Fruit fly (Drosophila melanogaster): ENCODE data around the gene CG32264.

CG32264 gene

DNA sequence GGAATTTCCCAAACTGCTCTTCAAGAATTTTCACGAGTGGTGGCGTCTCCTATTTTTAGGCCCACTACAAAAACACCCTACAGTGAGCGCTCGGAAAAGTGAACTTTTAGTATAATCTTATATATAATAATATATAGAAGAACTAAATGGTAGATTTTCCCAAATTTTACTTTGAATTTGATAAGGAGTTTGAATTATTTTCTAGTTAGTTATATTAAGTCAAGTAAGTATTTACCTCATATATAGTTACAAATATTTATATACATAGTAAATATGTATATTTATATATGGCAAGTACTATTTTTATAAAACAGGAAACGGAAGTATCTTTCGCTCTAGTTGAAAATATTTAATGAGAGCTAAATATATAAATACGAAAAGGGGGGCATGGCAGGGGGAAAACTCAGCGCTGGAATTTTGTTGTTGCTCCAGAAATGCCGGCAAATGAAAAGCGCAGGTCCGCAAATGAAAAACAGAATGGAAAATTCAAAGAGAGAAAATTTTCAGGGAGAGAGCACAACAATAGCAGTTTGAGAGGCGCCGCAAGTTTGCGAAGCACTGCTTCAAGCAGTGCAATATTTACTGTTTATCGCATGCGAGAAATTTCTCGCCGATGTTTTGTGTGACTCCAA, 17.4 kb downstream of the CG32264 start (continued):
- TF ChIP-seq CG17912 (GFP tag; optimal IDR thresholded peaks at IDR 0.05), result no peak
- TF ChIP-seq CrebB (tag; optimal IDR thresholded peaks at IDR 0.05), result peak; percentile 39
- no peak for TF ChIP-seq ssp (GFP tag; IDR thresholded peaks at IDR 0.05)
- TF ChIP-seq kni (GFP tag; optimal IDR thresholded peaks at IDR 0.05), result no peak
- TF ChIP-seq CG15011 (GFP tag; optimal IDR thresholded peaks at IDR 0.05), result no peak
- TF ChIP-seq ham (GFP tag; IDR thresholded peaks at IDR 0.05), result no peak
- peak; percentile 62 for TF ChIP-seq dmrt99B (tag; optimal IDR thresholded peaks at IDR 0.05)
- TF ChIP-seq CG10959 (GFP tag; IDR thresholded peaks at IDR 0.05), result no peak
- TF ChIP-seq CG10431 (GFP tag; optimal IDR thresholded peaks at IDR 0.05), result no peak
- peak; percentile 53 for TF ChIP-seq Nf-YC (tag; optimal IDR thresholded peaks at IDR 0.05)
- no peak for TF ChIP-seq repo (GFP tag; optimal IDR thresholded peaks at IDR 0.05)
- TF ChIP-seq wor (GFP tag; IDR thresholded peaks at IDR 0.05), result no peak
- TF ChIP-seq Dfd (GFP tag; optimal IDR thresholded peaks at IDR 0.05), result no peak
- no peak for TF ChIP-seq CG11723 (GFP tag; optimal IDR thresholded peaks at IDR 0.05)
- TF ChIP-seq pfk (GFP tag; optimal IDR thresholded peaks at IDR 0.05), result no peak
- peak; percentile 0 for TF ChIP-seq kah (GFP tag; optimal IDR thresholded peaks at IDR 0.05)
- peak; percentile 19; the same call in 1 of the 2 replicates for TF ChIP-seq al (GFP tag; IDR thresholded peaks at IDR 0.05)
- TF ChIP-seq bab2 (GFP tag; optimal IDR thresholded peaks at IDR 0.05), result no peak
- no peak for TF ChIP-seq sens-2 (GFP tag; IDR thresholded peaks at IDR 0.05)
- TF ChIP-seq lov (optimal IDR thresholded peaks at IDR 0.05), result no peak
- no peak for TF ChIP-seq lov (GFP tag; IDR thresholded peaks at IDR 0.05)
- TF ChIP-seq zfh2 (GFP tag; optimal IDR thresholded peaks at IDR 0.05), result no peak
- no peak for TF ChIP-seq NC2β (GFP tag; optimal IDR thresholded peaks at IDR 0.05)
- no peak for TF ChIP-seq slou (GFP tag; optimal IDR thresholded peaks at IDR 0.05)
- TF ChIP-seq Drgx (GFP tag; IDR thresholded peaks at IDR 0.05), result peak; percentile 17; the same call in 1 of the 2 replicates
- no peak for TF ChIP-seq Spps (tag; optimal IDR thresholded peaks at IDR 0.05)
- no peak for TF ChIP-seq grn (GFP tag; optimal IDR thresholded peaks at IDR 0.05)
- no peak for TF ChIP-seq CG30020 (tag; optimal IDR thresholded peaks at IDR 0.05)
- TF ChIP-seq CoRest (tag; optimal IDR thresholded peaks at IDR 0.05), result no peak
- TF ChIP-seq Sox102F (GFP tag; optimal IDR thresholded peaks at IDR 0.05), result peak; percentile 23
- TF ChIP-seq toy (GFP tag; IDR thresholded peaks at IDR 0.05), result no peak
- no peak for TF ChIP-seq CG13123 (GFP tag; optimal IDR thresholded peaks at IDR 0.05)
- TF ChIP-seq Rfx (GFP tag; IDR thresholded peaks at IDR 0.05), result peak; percentile 12; the same call in 1 of the 2 replicates
- TF ChIP-seq CG3407 (GFP tag; optimal IDR thresholded peaks at IDR 0.05), result peak; percentile 38
- no peak for TF ChIP-seq jigr1 (GFP tag; IDR thresholded peaks at IDR 0.05)
- TF ChIP-seq Med (GFP tag), result peak; percentile 87
- TF ChIP-seq sd (tag; optimal IDR thresholded peaks at IDR 0.05), result peak; percentile 93
- no peak for TF ChIP-seq nom (GFP tag; optimal IDR thresholded peaks at IDR 0.05)
- peak; percentile 64 for TF ChIP-seq CG18262 (tag; optimal IDR thresholded peaks at IDR 0.05)
- peak; percentile 62 for TF ChIP-seq zfh1 (GFP tag; IDR thresholded peaks at IDR 0.05)
- TF ChIP-seq croc (GFP tag; conservative IDR thresholded peaks at IDR 0.05), result no peak; the same call in 2 of the 3 replicates
- TF ChIP-seq jumu (GFP tag; optimal IDR thresholded peaks at IDR 0.05), result no peak
- no peak for TF ChIP-seq Six4 (GFP tag; optimal IDR thresholded peaks at IDR 0.05)
- TF ChIP-seq CG17361 (GFP tag; IDR thresholded peaks at IDR 0.05), result peak; percentile 64; the same call in 1 of the 3 replicates
- 0 out of 2 replicates have a peak, but pooled peaks have one; percentile 11 for TF ChIP-seq CG17612 (GFP tag; IDR thresholded peaks at IDR 0.05)
- TF ChIP-seq danr (GFP tag; IDR thresholded peaks at IDR 0.05), result no peak
- TF ChIP-seq ro (GFP tag; IDR thresholded peaks at IDR 0.05), result no peak
- TF ChIP-seq CG31388 (GFP tag; optimal IDR thresholded peaks at IDR 0.05), result no peak
- no peak for TF ChIP-seq CG3847 (GFP tag; IDR thresholded peaks at IDR 0.05)
- TF ChIP-seq H2.0 (GFP tag; IDR thresholded peaks at IDR 0.05), result no peak
- peak; percentile 52 for TF ChIP-seq CG11504 (tag; optimal IDR thresholded peaks at IDR 0.05)
- TF ChIP-seq Abd-B (GFP tag; optimal IDR thresholded peaks at IDR 0.05), result no peak
